Worm (Caenorhabditis elegans) whole organism, early embryonic: ENCODE measurements around the gene gcna-1.

Experiments
- B0310.2 ChIP-seq: sonication (generic microtip); optimal IDR thresholded peaks from 2 replicates; lab custom pipeline; 2016; ENCODE audit warnings: mild to moderate bottlenecking, missing genetic modification characterization, missing compliant biosample characterization
- F13C5.2 ChIP-seq: sonication (generic microtip); optimal IDR thresholded peaks from 2 replicates; lab custom pipeline; 2017; ENCODE audit warnings: mild to moderate bottlenecking, missing genetic modification characterization, inconsistent platforms, missing compliant biosample characterization
- aly-1 ChIP-seq: sonication (generic microtip); optimal IDR thresholded peaks from 2 replicates; lab custom pipeline; 2016; ENCODE audit warnings: missing genetic modification characterization, missing compliant biosample characterization
- ama-1 ChIP-seq: fragments of 150-350 bp; optimal IDR thresholded peaks from 2 replicates; lab custom pipeline; 2014
- ceh-13 ChIP-seq: fragments of 200-800 bp; sonication (Bioruptor generic); optimal IDR thresholded peaks from 2 replicates; lab custom pipeline; 2018; ENCODE audit warnings: mild to moderate bottlenecking, missing genetic modification characterization, missing compliant biosample characterization
- ceh-36 ChIP-seq: sonication (generic microtip); optimal IDR thresholded peaks from 2 replicates; lab custom pipeline; 2016; ENCODE audit warnings: missing genetic modification characterization, inconsistent platforms, missing compliant biosample characterization
- ets-7 ChIP-seq: sonication (generic microtip); optimal IDR thresholded peaks from 2 replicates; lab custom pipeline; 2016; ENCODE audit warnings: missing genotype, missing genetic modification characterization, missing compliant biosample characterization
- flt-1 ChIP-seq: fragments of 200-800 bp; sonication (Bioruptor generic); IDR thresholded peaks from 2 replicates; pipeline ENCODE4 v1.3.6; 2022; ENCODE audit warnings: missing genetic modification characterization, missing compliant biosample characterization
- hmbx-1 ChIP-seq: sonication (generic microtip); optimal IDR thresholded peaks from 2 replicates; lab custom pipeline; 2016; ENCODE audit warnings: mild to moderate bottlenecking, missing genetic modification characterization, missing compliant biosample characterization
- hmg-4 ChIP-seq: fragments of 200-800 bp; sonication (Bioruptor generic); optimal IDR thresholded peaks from 2 replicates; lab custom pipeline; 2018; ENCODE audit warnings: mild to moderate bottlenecking, missing genetic modification characterization, missing compliant biosample characterization
- hnd-1 ChIP-seq: sonication (generic microtip); optimal IDR thresholded peaks from 2 replicates; lab custom pipeline; 2016; ENCODE audit warnings: missing genetic modification characterization, missing compliant biosample characterization
- pes-1 ChIP-seq: fragments of 200-800 bp; sonication (Bioruptor generic); IDR thresholded peaks from 2 replicates; pipeline ENCODE4 v1.3.6; 2022; ENCODE audit warnings: missing genetic modification reagents, missing genetic modification characterization, missing compliant biosample characterization
- scrt-1 ChIP-seq: fragments of 200-800 bp; sonication (Bioruptor generic); IDR thresholded peaks from 2 replicates; pipeline ENCODE4 v1.3.6; 2022; ENCODE audit warnings: missing genetic modification characterization, missing compliant biosample characterization
- sea-1 ChIP-seq: fragments of 200-800 bp; sonication (Bioruptor generic); conservative IDR thresholded peaks from 2 replicates; pipeline ENCODE4 v1.3.6; 2022; ENCODE audit warnings: missing genetic modification characterization, missing compliant biosample characterization
- tbx-11 ChIP-seq: fragments of 200-800 bp; sonication (Bioruptor generic); IDR thresholded peaks from 2 replicates; pipeline ENCODE4 v1.3.6; 2022; ENCODE audit warnings: missing genetic modification characterization, missing compliant biosample characterization
- tbx-37 ChIP-seq: fragments of 200-800 bp; sonication (Bioruptor generic); conservative IDR thresholded peaks from 2 replicates; pipeline ENCODE4 v1.3.6; 2022; ENCODE audit warnings: missing genetic modification reagents, missing genetic modification characterization, missing compliant biosample characterization
- tra-4 ChIP-seq: sonication (generic microtip); optimal IDR thresholded peaks from 2 replicates; lab custom pipeline; 2017; ENCODE audit warnings: missing genetic modification characterization, missing compliant biosample characterization

The gcna-1 gene

ce11 chrIII:5998640-5999039 is 10.2 kb downstream of the gcna-1 start:
- TF ChIP-seq hmbx-1 = no peak
- no peak for TF ChIP-seq ceh-13
- TF ChIP-seq B0310.2 (tag; lab: Kevin White, UChicago) = no peak
- TF ChIP-seq tbx-37 (GFP tag; lab: Robert Waterston, UW) = no peak
- no peak for TF ChIP-seq sea-1
- no peak for TF ChIP-seq tra-4 (tag; lab: Kevin White, UChicago)
- TF ChIP-seq aly-1 (tag; lab: Kevin White, UChicago) = no peak
- no peak for TF ChIP-seq hmg-4
- TF ChIP-seq ets-7 (tag; lab: Kevin White, UChicago) = no peak
- TF ChIP-seq ama-1 = no peak
- TF ChIP-seq hnd-1 (tag; lab: Kevin White, UChicago) = no peak
- TF ChIP-seq scrt-1 (GFP tag; lab: Robert Waterston, UW) = no peak
- no peak for TF ChIP-seq F13C5.2
- TF ChIP-seq ceh-36 (tag; lab: Kevin White, UChicago) = no peak

- TF ChIP-seq ceh-36 (tag; lab: Kevin White, UChicago) = no peak
- no peak for TF ChIP-seq hmg-4
- no peak for TF ChIP-seq tbx-37 (GFP tag; lab: Robert Waterston, UW)
- no peak for TF ChIP-seq flt-1
- no peak for TF ChIP-seq sea-1
- TF ChIP-seq ets-7 (tag; lab: Kevin White, UChicago) = no peak
Observed at ce11 chrIII:5992913-5993312, 16.0 kb downstream of the gcna-1 start, which contains the start of gene T04C9.1. Gene T04C9.1, plus strand, starts transcription at chrIII:5993213.

ce11 chrIII:5992043-5992442 is 16.8 kb downstream of the gcna-1 start:
- TF ChIP-seq hmg-4 (no peak), flt-1 (no peak), sea-1 (no peak), ceh-36 (tag; lab: Kevin White, UChicago) (no peak), tra-4 (tag; lab: Kevin White, UChicago) (no peak), F13C5.2 (no peak), scrt-1 (GFP tag; lab: Robert Waterston, UW) (no peak), ama-1 (no peak), hnd-1 (tag; lab: Kevin White, UChicago) (no peak)

DNA sequence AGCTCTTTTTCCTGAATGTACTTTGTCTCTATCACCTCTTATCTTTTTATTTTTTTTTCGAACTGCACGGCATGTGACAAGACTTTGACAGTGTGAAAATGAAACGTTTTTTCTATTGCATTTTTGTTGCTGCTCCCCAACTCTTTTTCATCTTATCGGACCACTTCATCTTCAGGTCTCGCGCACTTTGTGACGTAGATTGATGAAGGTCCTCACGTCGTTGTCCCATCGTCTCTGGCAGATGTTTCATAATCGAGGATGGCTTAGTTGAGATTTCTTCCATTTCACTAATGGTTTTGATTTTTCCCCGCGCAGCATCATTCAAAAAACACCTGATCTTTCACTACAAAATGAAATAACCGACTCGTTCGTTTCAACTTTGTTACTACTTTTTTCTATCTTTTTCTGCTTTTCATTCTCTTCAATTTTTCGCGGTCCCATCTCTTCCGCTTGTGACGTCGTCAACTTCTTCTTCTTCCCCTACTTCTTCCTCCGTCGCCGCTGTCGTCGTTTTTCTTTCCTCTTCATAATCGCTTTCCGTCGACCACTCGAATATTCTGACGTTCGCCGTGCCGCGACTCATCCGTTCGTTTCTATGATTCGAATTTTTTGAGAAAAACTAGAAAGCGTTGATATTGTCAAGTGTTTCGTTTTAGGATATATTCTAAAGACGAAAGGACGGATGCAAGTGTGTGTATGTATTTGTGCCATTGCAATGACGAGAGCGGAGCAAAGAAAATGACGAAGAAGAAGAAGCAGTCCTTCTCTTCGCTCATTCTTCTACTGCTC is 17.5 kb downstream of the gcna-1 start, which contains the start of gene T04C9.2:
Gene T04C9.2, plus strand, starts transcription at position 739 of the 789 bp plus-strand sequence.
- no peak for TF ChIP-seq B0310.2 (tag; lab: Kevin White, UChicago)
- TF ChIP-seq ama-1 = no peak
- no peak for TF ChIP-seq hmbx-1
- no peak for TF ChIP-seq ceh-36 (tag; lab: Kevin White, UChicago)
- TF ChIP-seq ets-7 (tag; lab: Kevin White, UChicago) = no peak
- no peak for TF ChIP-seq pes-1 (GFP tag; lab: Robert Waterston, UW)
- no peak for TF ChIP-seq hnd-1 (tag; lab: Kevin White, UChicago)
- TF ChIP-seq tra-4 (tag; lab: Kevin White, UChicago) = no peak
- TF ChIP-seq scrt-1 (GFP tag; lab: Robert Waterston, UW) = no peak
- no peak for TF ChIP-seq tbx-11 (GFP tag; lab: Robert Waterston, UW)
- TF ChIP-seq aly-1 (tag; lab: Kevin White, UChicago) = no peak
- TF ChIP-seq sea-1 = no peak
- TF ChIP-seq ceh-13 = no peak
- no peak for TF ChIP-seq flt-1
- no peak for TF ChIP-seq hmg-4

DNA sequence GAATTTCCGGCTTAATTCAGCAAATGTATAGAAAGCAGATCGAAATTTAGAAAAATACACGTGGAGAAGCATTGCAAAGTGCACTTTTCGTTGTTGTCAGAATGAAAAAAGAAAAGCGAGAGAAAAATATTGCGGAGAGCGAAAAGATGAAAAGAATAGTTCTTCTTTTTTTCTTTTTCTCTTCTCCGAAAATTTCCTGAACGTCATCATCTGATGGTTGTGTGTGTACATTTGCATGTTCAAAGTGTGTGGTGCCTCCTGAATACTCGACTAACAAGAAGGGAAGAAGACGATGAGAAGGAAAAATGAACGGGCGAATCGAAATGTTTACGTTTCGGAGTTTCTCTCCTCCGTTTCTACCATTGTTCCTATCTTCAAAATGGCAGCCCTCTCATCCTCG is 18.8 kb downstream of the gcna-1 start:
- TF ChIP-seq ceh-13 (no peak), ceh-36 (tag; lab: Kevin White, UChicago) (no peak), hnd-1 (tag; lab: Kevin White, UChicago) (no peak), flt-1 (no peak), aly-1 (tag; lab: Kevin White, UChicago) (no peak), scrt-1 (GFP tag; lab: Robert Waterston, UW) (no peak), tbx-11 (GFP tag; lab: Robert Waterston, UW) (no peak), B0310.2 (tag; lab: Kevin White, UChicago) (no peak), tra-4 (tag; lab: Kevin White, UChicago) (no peak), sea-1 (no peak), F13C5.2 (no peak), tbx-37 (GFP tag; lab: Robert Waterston, UW) (no peak), pes-1 (GFP tag; lab: Robert Waterston, UW) (no peak)

DNA sequence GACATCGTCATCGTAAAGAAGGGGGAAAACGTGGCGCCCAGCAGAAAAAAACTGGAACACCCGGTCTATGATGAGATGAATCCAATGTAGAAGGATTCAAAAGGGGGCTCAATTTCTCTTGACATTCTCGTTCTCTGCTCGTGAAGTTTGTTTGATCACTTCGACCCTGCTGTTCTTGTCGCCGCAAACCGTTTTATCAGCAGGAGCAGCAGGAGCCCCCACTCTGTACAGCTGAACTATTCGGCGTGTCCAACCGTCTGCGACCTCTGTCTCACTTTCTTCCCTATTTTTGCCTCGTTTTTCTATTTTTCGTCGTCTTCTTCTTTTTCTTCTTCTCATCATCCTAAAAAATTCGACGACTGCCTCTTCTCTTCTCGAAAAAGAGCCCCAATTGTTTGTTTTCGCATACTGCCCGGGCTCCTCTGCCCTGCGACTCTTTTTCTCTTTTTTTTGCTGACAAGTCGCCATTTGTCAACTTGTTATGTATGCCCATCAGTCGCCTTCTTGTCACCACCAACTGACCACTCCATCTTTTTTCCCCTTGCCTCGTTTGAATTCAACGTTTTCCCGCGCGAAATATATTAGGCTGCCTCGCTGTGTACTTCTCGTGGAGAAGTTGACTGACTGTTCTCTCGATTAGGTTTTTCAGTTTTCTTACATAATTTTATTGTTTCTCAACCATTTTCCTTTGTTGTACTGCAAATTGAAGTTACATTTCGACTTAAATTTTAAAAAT is 19.7 kb downstream of the gcna-1 start:
- TF ChIP-seq hmg-4 = no peak

DNA sequence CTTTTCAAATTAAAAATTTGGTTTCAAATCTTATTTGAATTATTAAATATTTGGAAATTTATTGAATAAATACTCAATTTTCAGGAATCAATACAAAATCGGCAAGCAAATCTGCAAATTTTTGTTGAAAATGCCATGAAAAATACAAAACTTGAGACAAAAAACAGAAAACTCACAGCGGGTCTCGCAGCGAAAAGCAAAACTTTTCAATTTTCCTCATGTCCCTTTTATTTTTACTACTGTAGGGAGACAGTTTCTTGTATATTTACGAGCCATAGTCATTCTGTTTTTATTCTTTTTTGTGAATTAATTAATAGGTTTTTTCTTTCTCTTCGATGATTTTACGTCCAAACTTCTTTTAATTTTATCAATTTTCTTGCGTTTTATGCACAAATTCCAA is 20.4 kb downstream of the gcna-1 start:
- no peak for TF ChIP-seq tbx-11 (GFP tag; lab: Robert Waterston, UW)
- no peak for TF ChIP-seq pes-1 (GFP tag; lab: Robert Waterston, UW)
- no peak for TF ChIP-seq aly-1 (tag; lab: Kevin White, UChicago)
- TF ChIP-seq B0310.2 (tag; lab: Kevin White, UChicago) = no peak
- no peak for TF ChIP-seq hmg-4
- TF ChIP-seq hmbx-1 = no peak
- TF ChIP-seq sea-1 = no peak
- TF ChIP-seq ama-1 = no peak
- no peak for TF ChIP-seq tbx-37 (GFP tag; lab: Robert Waterston, UW)
- TF ChIP-seq flt-1 = no peak
- TF ChIP-seq ceh-13 = no peak
- no peak for TF ChIP-seq ceh-36 (tag; lab: Kevin White, UChicago)
- TF ChIP-seq F13C5.2 = no peak
- no peak for TF ChIP-seq hnd-1 (tag; lab: Kevin White, UChicago)
